Fruit fly (Drosophila melanogaster) Kc167 (cell line): ENCODE data around the gene Prosbeta4.

Source experiments
- Myc ChIP-seq: fragments of >200 bp; optimal IDR thresholded peaks from 2 replicates; lab custom pipeline; 2017; ENCODE audit warnings: missing external identifiers
- insv ChIP-seq: fragments of >200 bp; optimal IDR thresholded peaks from 3 replicates; lab custom pipeline; 2018; ENCODE audit warnings: missing external identifiers
- psq ChIP-seq: fragments of >200 bp; optimal IDR thresholded peaks from 2 replicates; lab custom pipeline; 2017; ENCODE audit warnings: missing external identifiers

dm6 chr2L:16718446-16719173 is 13.3 kb downstream of the Prosbeta4 start:
- TF ChIP-seq insv (lab: Kevin White, UChicago) (no peak), psq (no peak), Myc (no peak)
